Worm (Caenorhabditis elegans) whole organism, L4/young adult: ENCODE measurements around the gene srw-99.

Experiments
- W03F9.2 ChIP-seq: fragments of 150-350 bp; optimal IDR thresholded peaks from 2 replicates; lab custom pipeline; 2014; ENCODE audit warnings: missing biosample characterization, missing genetic modification characterization

The srw-99 gene

DNA sequence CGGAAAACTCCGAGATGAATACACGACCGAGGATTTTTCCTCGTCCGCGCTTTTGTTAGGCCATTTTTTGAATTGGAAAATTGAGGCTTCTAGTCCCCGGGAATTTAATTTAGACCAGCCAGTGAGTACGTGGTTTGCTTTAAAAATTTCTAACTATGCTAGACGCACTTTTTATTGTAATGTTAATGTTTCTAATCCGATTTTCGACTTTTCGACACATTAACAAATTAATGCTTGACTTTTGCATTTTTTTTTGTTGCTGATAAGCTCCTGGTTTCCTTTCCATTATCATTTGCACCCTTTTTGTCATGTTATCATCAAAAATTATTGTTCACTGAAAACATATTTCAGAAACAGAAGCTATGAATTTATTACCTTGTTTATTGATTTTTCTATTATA, 48.3 kb downstream of the srw-99 start, which contains the start of gene clec-204:
Gene clec-204, plus strand, starts transcription at position 301 of the 400 bp plus-strand sequence.
- TF ChIP-seq W03F9.2, result no peak
